Fruit fly (Drosophila melanogaster): ENCODE data around the gene CG13318.

DNA sequence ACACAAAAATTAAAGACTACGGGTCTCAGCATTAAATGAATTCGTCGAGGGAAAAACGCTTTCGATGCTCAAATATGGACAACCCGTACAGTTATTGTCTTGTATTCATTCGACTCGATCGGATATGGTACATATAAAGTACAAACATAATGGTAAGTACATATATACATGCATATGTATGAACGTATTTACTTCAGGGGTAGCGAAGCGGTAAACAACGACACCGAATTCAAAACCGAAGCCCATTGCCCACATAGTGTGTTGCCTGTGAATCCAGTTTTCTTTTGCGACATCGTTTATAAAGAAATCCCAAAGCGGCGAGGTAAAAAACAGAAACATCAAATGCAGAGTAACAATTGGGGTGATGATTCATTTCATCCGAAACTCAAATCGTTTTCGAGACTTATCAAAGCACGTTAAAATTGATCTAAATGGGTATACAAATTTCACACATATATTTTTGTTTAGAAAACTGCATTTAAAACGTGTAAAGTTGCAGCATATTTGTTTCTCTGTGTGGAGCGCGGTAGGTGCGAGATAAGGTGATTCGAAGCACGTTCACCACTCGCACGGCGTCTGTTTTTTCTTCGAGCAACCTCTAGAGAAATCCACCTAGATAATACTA lies 40.0 kb upstream of the CG13318 start:
- TF ChIP-seq Sin3A (optimal IDR thresholded peaks at IDR 0.05), result no peak
- TF ChIP-seq psq (optimal IDR thresholded peaks at IDR 0.05), result no peak
